Worm (Caenorhabditis elegans): ENCODE results near the gene F44E5.17.

The F44E5.17 gene

DNA sequence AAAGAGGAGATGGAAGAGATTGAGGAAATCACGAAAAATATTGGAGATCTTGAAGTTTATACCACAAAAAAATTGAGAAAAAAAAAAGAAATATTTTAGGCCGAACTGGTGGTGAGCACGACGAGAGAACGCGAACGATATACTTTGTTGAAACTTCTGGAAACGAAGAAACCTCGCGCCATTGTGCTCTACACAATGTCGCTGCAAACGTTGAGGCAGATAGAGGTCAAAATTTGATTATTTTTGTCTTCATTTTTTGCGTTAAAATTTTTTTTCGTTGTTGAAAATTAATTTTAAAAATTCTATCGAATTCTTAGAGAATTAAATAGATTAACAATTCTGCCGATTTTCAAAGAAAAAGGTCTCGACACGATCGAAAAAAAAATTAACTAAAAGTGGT lies 47.8 kb downstream of the F44E5.17 start:
- TF ChIP-seq unc-39 (tag; optimal IDR thresholded peaks at IDR 0.05) (no peak), fos-1 (tag; optimal IDR thresholded peaks at IDR 0.05) (no peak), pqm-1 (tag; optimal IDR thresholded peaks at IDR 0.05) (no peak), nhr-43 (tag; optimal IDR thresholded peaks at IDR 0.05; ENCODE audit: poor library complexity, severe bottlenecking) (no peak), nfya-1 (tag; optimal IDR thresholded peaks at IDR 0.05; ENCODE audit: insufficient read depth) (no peak), skn-1 (tag; optimal IDR thresholded peaks at IDR 0.05) (no peak), hmg-11 (tag; optimal IDR thresholded peaks at IDR 0.05) (no peak), nhr-67 (tag; optimal IDR thresholded peaks at IDR 0.05) (no peak), elt-1 (tag; optimal IDR thresholded peaks at IDR 0.05) (no peak), nhr-23 (tag; optimal IDR thresholded peaks at IDR 0.05) (no peak), tbx-2 (tag; optimal IDR thresholded peaks at IDR 0.05) (no peak), lsy-12 (tag; optimal IDR thresholded peaks at IDR 0.05) (no peak), daf-12 (tag; optimal IDR thresholded peaks at IDR 0.05) (no peak), lin-39 (tag; optimal IDR thresholded peaks at IDR 0.05) (no peak), nhr-76 (tag; optimal IDR thresholded peaks at IDR 0.05) (no peak), elt-2 (tag; optimal IDR thresholded peaks at IDR 0.05) (no peak), nhr-25 (tag; optimal IDR thresholded peaks at IDR 0.05) (no peak), mdl-1 (tag; optimal IDR thresholded peaks at IDR 0.05) (no peak), egl-5 (tag; optimal IDR thresholded peaks at IDR 0.05) (no peak), sea-2 (GFP tag; optimal IDR thresholded peaks at IDR 0.05) (no peak)

DNA sequence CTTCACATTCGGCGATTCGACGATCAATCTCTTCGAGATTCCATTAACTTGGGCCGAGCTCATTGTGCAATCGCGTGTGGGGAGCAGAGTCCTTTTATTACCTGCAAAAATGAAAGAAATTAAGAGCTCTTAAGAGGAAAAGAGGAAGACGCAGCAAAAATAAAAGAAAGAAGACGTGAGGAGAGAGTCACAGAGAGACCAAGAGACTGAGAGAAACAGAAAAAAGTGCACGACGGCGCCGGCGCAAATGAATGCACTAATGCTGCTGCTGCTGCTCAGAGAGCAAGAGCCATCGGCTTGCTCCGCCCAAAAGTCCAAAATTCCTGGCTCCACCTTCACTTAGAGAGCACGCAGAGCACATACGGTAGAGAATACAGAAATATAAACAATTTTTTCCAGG lies 48.2 kb downstream of the F44E5.17 start, which contains the start of gene inos-1:
Gene inos-1 (minus strand): TSS at position 101 of the 400 bp plus-strand sequence.
- TF ChIP-seq fkh-2 (tag; optimal IDR thresholded peaks at IDR 0.05) (no peak), ceh-82 (tag; optimal IDR thresholded peaks at IDR 0.05) (no peak), nhr-43 (tag; optimal IDR thresholded peaks at IDR 0.05; ENCODE audit: poor library complexity, severe bottlenecking) (no peak)
